Worm (Caenorhabditis elegans): ENCODE results near the gene F08F8.7.

Gene F08F8.7

DNA sequence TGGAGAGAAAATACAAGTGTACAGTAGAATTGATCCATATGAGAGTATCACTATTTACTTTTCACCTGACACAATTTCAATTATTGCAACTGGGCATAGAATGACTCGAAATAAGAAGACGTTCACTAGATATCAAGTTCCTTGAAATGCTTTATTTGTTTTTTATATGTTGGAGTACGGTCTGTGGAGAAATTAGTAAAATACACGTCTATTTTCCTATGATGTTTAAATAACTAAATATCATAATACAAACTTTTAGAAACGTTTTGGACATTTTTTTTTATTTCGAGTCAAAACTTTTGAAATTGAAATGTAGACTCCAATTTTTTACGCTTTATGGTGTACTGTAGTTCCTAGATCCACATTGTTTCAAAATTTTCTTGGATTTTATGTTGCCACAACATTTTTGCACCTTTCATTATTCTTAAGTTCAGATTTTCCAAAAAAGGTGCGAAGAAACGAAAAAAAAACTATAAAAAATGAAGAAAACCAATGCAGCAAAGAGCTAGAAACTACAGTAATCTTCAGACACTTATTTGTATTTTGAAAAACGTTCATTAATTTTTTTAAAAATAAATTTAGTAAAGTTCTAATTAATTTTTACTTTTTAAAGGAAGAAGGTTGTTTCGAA, 22.6 kb upstream of the F08F8.7 start (continued):
- TF ChIP-seq Y56A3A.18 (GFP tag; IDR thresholded peaks at IDR 0.05) (0 out of 2 replicates have a peak, but pooled peaks have one; percentile 47), ceh-27 (GFP tag; optimal IDR thresholded peaks at IDR 0.05) (no peak), nhr-27 (tag; optimal IDR thresholded peaks at IDR 0.05) (no peak), F37B4.10 (GFP tag; IDR thresholded peaks at IDR 0.05) (no peak), F57C9.4 (tag; optimal IDR thresholded peaks at IDR 0.05) (peak; percentile 45), T07F8.4 (tag; optimal IDR thresholded peaks at IDR 0.05) (no peak), aptf-3 (GFP tag; IDR thresholded peaks at IDR 0.05) (no peak), cebp-1 (GFP tag; IDR thresholded peaks at IDR 0.05) (no peak), cebp-1 (tag; optimal IDR thresholded peaks at IDR 0.05) (peak; percentile 43), let-526 (GFP tag; IDR thresholded peaks at IDR 0.05) (no peak), nhr-80 (tag; optimal IDR thresholded peaks at IDR 0.05) (no peak), snpc-4 (GFP tag; optimal IDR thresholded peaks at IDR 0.05) (no peak), snpc-4 (tag; optimal IDR thresholded peaks at IDR 0.05) (no peak), madf-3 (GFP tag; IDR thresholded peaks at IDR 0.05) (no peak), C06A6.2 (GFP tag; conservative IDR thresholded peaks at IDR 0.05) (no peak; the same call in 1 of the 2 replicates), B0035.1 (tag; optimal IDR thresholded peaks at IDR 0.05) (no peak), rpc-1 (optimal IDR thresholded peaks at IDR 0.05) (no peak), rpc-1 (tag; optimal IDR thresholded peaks at IDR 0.05) (no peak), T26A5.8 (tag; optimal IDR thresholded peaks at IDR 0.05) (peak; percentile 21), pbrm-1 (GFP tag; IDR thresholded peaks at IDR 0.05) (0 out of 2 replicates have a peak, but pooled peaks have one; percentile 36), Y95B8A.8 (GFP tag; IDR thresholded peaks at IDR 0.05) (0 out of 2 replicates have a peak, but pooled peaks have one; percentile 11), ztf-18 (tag; optimal IDR thresholded peaks at IDR 0.05) (no peak), zim-3 (tag; optimal IDR thresholded peaks at IDR 0.05) (no peak)

DNA sequence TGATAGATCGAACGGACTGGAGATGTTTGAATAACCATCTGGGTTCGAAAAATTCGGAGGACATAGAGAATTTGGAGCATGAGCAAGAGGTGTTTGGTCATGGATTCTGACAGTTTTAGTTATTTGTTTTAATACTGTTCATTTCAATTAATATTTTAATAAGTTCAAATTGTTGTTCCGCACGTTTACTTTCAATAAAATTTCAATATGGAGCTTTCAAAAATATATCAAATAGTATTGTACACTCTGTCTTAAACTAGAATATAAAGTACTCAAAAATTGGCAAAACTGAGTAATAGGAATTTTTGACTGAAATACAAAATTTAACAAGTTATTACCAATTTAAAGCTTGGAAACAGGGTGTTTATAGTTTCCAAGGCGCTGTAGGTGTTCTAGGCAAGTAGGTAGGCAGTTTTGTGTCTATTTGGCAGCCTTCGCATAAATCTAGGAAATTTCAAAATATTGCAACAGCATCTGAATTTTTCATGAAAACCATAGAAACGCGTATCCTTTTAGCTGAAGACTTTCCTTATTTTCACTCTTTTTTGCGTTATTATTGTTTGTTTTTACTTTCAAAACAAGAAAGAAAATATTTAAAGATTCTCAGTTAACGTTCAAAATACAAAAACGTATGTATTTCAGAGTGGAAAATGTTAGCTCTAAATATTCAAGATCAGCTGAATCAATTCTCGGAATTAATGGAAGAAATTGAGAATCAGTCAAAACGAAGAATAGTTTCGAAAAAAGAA, 20.2 kb upstream of the F08F8.7 start, which contains the start of the genes T20B12.5 and T20B12.4:
Gene T20B12.5, minus strand, starts transcription at position 101 of the 749 bp plus-strand sequence.
Gene T20B12.4, plus strand, starts transcription at position 699 of the 749 bp plus-strand sequence.
- TF ChIP-seq F49E8.2 (tag; optimal IDR thresholded peaks at IDR 0.05; ENCODE audit: insufficient read depth) (no peak), lin-40 (tag; optimal IDR thresholded peaks at IDR 0.05) (no peak), hmg-20 (GFP tag; IDR thresholded peaks at IDR 0.05) (no peak)

DNA sequence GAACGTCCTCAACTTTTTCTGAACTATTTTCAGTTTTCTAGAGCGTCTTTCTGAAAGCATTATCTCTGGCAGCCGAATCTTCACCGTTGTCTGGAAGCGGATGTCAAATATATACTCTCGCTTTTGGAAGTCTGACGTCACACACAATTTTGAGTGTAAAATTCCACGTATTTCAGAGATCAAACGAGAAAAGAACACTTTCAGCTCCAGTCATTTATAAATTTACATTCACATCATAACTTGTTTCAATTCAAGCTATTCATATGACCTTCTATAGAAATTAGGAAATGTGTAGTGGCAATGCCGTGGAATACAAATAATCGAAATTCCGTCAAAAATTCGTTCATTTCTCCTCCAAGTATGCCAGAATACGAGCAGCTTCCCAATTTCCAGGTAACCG, 18.7 kb upstream of the F08F8.7 start, which contains the start of gene F08F8.11:
Gene F08F8.11, plus strand, starts transcription at position 301 of the 400 bp plus-strand sequence.
- TF ChIP-seq unc-130 (GFP tag; optimal IDR thresholded peaks at IDR 0.05) (no peak), F23B12.7 (tag; optimal IDR thresholded peaks at IDR 0.05; ENCODE audit: insufficient read depth) (no peak), lin-54 (GFP tag; optimal IDR thresholded peaks at IDR 0.05) (no peak), madf-3 (GFP tag; IDR thresholded peaks at IDR 0.05) (no peak), somi-1 (GFP tag; optimal IDR thresholded peaks at IDR 0.05) (no peak), nfyb-1 (GFP tag; IDR thresholded peaks at IDR 0.05) (no peak), attf-3 (GFP tag; conservative IDR thresholded peaks at IDR 0.05) (no peak), B0336.3 (GFP tag; IDR thresholded peaks at IDR 0.05) (no peak), ceh-40 (GFP tag; IDR thresholded peaks at IDR 0.05) (no peak), egl-18 (GFP tag; IDR thresholded peaks at IDR 0.05) (no peak), madf-10 (tag; optimal IDR thresholded peaks at IDR 0.05) (no peak), mxl-1 (tag; optimal IDR thresholded peaks at IDR 0.05) (no peak), F10E7.11 (tag; optimal IDR thresholded peaks at IDR 0.05) (no peak)

Measured in whole organism, young adult.